Fruit fly (Drosophila melanogaster): ENCODE results near the gene CG43219.

CG43219 gene

DNA sequence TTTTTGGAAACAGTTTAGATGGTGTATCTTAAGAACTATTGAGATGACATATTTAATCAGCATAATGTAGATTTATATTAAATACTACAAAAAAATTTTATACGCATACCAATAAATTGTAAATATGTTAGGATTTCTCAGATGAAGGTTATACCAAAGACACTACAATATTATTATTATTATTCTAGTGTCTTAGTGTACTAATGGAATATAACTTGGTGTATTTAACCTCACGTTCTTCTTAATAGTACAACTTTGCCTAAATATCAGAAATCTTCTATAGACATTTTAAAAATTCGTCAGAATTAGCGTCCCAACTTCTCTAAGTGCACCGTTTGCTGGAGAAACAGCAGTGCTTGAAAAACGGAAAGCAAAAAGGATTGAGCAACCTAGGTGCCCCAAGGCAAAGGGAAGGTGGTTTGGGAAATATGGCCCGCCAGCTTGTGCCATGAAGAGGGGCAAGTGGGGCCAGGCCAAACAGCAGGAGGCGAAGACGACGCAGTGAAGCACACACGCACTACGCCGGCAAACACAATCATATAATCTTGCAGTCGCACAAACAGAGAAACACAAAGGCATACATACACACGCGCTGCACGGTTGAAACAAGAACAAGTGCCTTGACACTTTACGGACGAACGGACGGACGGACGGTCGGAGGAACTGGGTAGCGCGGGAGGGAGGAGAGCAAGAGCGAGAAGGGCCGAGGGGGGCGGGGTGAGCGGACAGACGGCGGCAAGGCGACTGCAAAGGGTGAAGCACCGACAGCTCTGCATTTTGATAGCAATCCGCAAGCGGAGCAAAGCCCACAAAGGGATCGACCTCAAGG is 32.9 kb downstream of the CG43219 start:
- TF ChIP-seq CG12769 (tag; optimal IDR thresholded peaks at IDR 0.05) (no peak), Med (GFP tag) (peak; percentile 65), crol (GFP tag; IDR thresholded peaks at IDR 0.05) (peak; percentile 96), HHEX (GFP tag; optimal IDR thresholded peaks at IDR 0.05) (peak; percentile 18), bbx (GFP tag; IDR thresholded peaks at IDR 0.05; ENCODE audit: partially characterized antibody) (peak; percentile 12; the same call in 1 of the 2 replicates), CG3847 (GFP tag; IDR thresholded peaks at IDR 0.05) (no peak), Hr39 (optimal IDR thresholded peaks at IDR 0.05) (peak; percentile 28), slbo (GFP tag; IDR thresholded peaks at IDR 0.05) (0 out of 2 replicates have a peak, but pooled peaks have one; percentile 17), CG6791 (GFP tag; IDR thresholded peaks at IDR 0.05; ENCODE audit: partially characterized antibody) (0 out of 3 replicates have a peak, but pooled peaks have one; percentile 15), CG2199 (GFP tag; IDR thresholded peaks at IDR 0.05) (0 out of 3 replicates have a peak, but pooled peaks have one; percentile 63), Dref (GFP tag; IDR thresholded peaks at IDR 0.05) (no peak), CG9817 (tag; optimal IDR thresholded peaks at IDR 0.05) (no peak), ranshi (GFP tag; IDR thresholded peaks at IDR 0.05) (no peak), rib (GFP tag; IDR thresholded peaks at IDR 0.05) (peak; percentile 62; the same call in 1 of the 2 replicates), cg (GFP tag; optimal IDR thresholded peaks at IDR 0.05) (peak; percentile 40), CG7987 (GFP tag; optimal IDR thresholded peaks at IDR 0.05) (no peak), Hr78 (GFP tag; optimal IDR thresholded peaks at IDR 0.05) (peak in 1 of 2 experiments; percentile 17), Sox100B (GFP tag; optimal IDR thresholded peaks at IDR 0.05) (no peak), nerfin-2 (GFP tag; IDR thresholded peaks at IDR 0.05; ENCODE audit: partially characterized antibody) (0 out of 2 replicates have a peak, but pooled peaks have one; percentile 9), Ets65A (GFP tag) (peak; percentile 5), vnd (GFP tag; IDR thresholded peaks at IDR 0.05; ENCODE audit: partially characterized antibody) (0 out of 3 replicates have a peak, but pooled peaks have one; percentile 24), HLHmδ (GFP tag; optimal IDR thresholded peaks at IDR 0.05) (peak; percentile 23), CG42726 (GFP tag; IDR thresholded peaks at IDR 0.05; ENCODE audit: partially characterized antibody) (no peak), zf30C (GFP tag; optimal IDR thresholded peaks at IDR 0.05) (no peak)

DNA sequence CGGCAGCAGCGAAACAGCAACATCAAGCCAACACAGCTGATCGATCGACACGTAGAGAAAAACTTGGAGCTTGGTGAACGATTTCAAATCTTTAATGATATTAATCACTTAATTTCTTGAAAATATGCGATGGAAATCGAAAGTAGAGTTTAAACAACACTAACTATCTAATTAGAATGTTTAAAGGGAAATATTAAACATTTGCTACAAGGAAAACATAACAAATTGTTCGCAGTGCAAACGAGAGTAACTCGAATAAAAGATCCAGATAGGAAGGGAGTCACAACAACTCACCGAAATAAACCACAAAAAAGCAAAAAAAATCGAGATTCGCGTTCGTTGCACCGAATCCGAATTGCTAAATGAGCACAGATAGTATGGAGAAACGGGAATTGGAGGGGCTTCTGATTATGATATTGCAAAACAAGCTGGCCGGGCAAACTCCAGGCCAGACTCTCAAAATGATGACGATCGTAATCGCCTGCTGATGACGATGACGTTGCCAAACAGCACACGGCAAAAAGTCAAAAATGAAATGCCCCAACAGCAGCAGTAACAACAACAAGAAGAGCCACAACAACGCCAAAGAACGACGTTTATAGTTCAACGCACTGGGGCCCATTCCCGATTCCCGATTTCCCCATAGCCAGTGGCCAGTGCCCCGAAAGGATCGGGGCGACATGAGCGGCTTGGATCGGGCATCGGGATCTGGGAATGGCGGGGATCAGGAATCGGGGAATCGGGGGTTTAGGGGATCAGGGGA is 33.7 kb downstream of the CG43219 start:
- TF ChIP-seq nerfin-1 (tag; optimal IDR thresholded peaks at IDR 0.05) = peak; percentile 39
- no peak for TF ChIP-seq scrt (GFP tag; optimal IDR thresholded peaks at IDR 0.05)
- peak; percentile 56 for TF ChIP-seq dmrt99B (tag; optimal IDR thresholded peaks at IDR 0.05)
- peak; percentile 52 for TF ChIP-seq CG14710 (tag; optimal IDR thresholded peaks at IDR 0.05)
- no peak for TF ChIP-seq aop (GFP tag; IDR thresholded peaks at IDR 0.05)
- TF ChIP-seq eve (GFP tag; optimal IDR thresholded peaks at IDR 0.05) = peak in 1 of 2 experiments; percentile 58
- no peak for TF ChIP-seq sim (GFP tag; IDR thresholded peaks at IDR 0.05)
- no peak for TF ChIP-seq Trl (optimal IDR thresholded peaks at IDR 0.05)
- TF ChIP-seq Trl (GFP tag; optimal IDR thresholded peaks at IDR 0.05) = no peak
- no peak for TF ChIP-seq CG2875 (GFP tag; optimal IDR thresholded peaks at IDR 0.05)
- TF ChIP-seq ash1 (GFP tag; optimal IDR thresholded peaks at IDR 0.05) = no peak
- peak; percentile 30 for TF ChIP-seq btn (GFP tag; optimal IDR thresholded peaks at IDR 0.05)
- TF ChIP-seq Opbp (GFP tag; IDR thresholded peaks at IDR 0.05; ENCODE audit: partially characterized antibody) = no peak
- peak; percentile 31; the same call in 1 of the 2 replicates for TF ChIP-seq onecut (GFP tag; IDR thresholded peaks at IDR 0.05)
- no peak for TF ChIP-seq cwo (GFP tag; optimal IDR thresholded peaks at IDR 0.05)
- TF ChIP-seq CG15269 (tag; optimal IDR thresholded peaks at IDR 0.05) = peak; percentile 21
- 0 out of 2 replicates have a peak, but pooled peaks have one; percentile 49 for TF ChIP-seq Xrp1 (GFP tag; IDR thresholded peaks at IDR 0.05)
- TF ChIP-seq az2 (GFP tag; optimal IDR thresholded peaks at IDR 0.05) = peak; percentile 41
- TF ChIP-seq Hr51 (GFP tag; optimal IDR thresholded peaks at IDR 0.05) = peak in 1 of 2 experiments; percentile 69
- no peak for TF ChIP-seq knrl (GFP tag; IDR thresholded peaks at IDR 0.05; ENCODE audit: partially characterized antibody)
- no peak for TF ChIP-seq Adf1 (GFP tag; IDR thresholded peaks at IDR 0.05)
- no peak for TF ChIP-seq CG6683 (GFP tag; optimal IDR thresholded peaks at IDR 0.05)

Data from whole organism, embryonic.